Worm (Caenorhabditis elegans) whole organism, midembryonic: ENCODE measurements around the gene nspb-10.

Source experiments
- T22C8.4 ChIP-seq: fragments of 200-800 bp; sonication (Bioruptor generic); IDR thresholded peaks from 2 replicates; pipeline ENCODE4 v1.3.6; 2022; ENCODE audit warnings: missing genetic modification characterization, missing compliant biosample characterization
- cog-1 ChIP-seq: sonication (generic microtip); optimal IDR thresholded peaks from 2 replicates; lab custom pipeline; 2016; ENCODE audit warnings: missing genetic modification characterization, missing compliant biosample characterization
- flt-1 ChIP-seq: fragments of 200-800 bp; sonication (Bioruptor generic); IDR thresholded peaks from 2 replicates; pipeline ENCODE4 v1.3.6; 2022; ENCODE audit warnings: missing genetic modification characterization, missing compliant biosample characterization
- ref-1 ChIP-seq: fragments of 200-800 bp; sonication (Bioruptor generic); conservative IDR thresholded peaks from 2 replicates; pipeline ENCODE4 v1.3.6; 2022; ENCODE audit warnings: missing genetic modification reagents, missing genetic modification characterization, missing compliant biosample characterization

- no peak for TF ChIP-seq ref-1 (GFP tag; lab: Robert Waterston, UW)
- TF ChIP-seq T22C8.4 (GFP tag; lab: Robert Waterston, UW): no peak
- no peak for TF ChIP-seq flt-1 (GFP tag; lab: Robert Waterston, UW)
- TF ChIP-seq cog-1 (tag; lab: Kevin White, UChicago): no peak
Observed at ce11 chrII:14540551-14540950, 47.5 kb downstream of the nspb-10 start.
